Worm (Caenorhabditis elegans) whole organism, L1 larva: ENCODE measurements around the gene C07D10.1.
A peak's percentile ranks its signal among the peaks of the same experiment; 100 is the strongest.

Source experiments
- blmp-1 ChIP-seq: fragments of 150-350 bp; optimal IDR thresholded peaks from 2 replicates; lab custom pipeline; 2014; ENCODE audit warnings: missing biosample characterization, missing genetic modification characterization
- ceh-8 ChIP-seq: fragments of 200-800 bp; sonication (Bioruptor generic); optimal IDR thresholded peaks from 2 replicates; lab custom pipeline; 2018; ENCODE audit warnings: mild to moderate bottlenecking, missing genetic modification characterization, moderate library complexity, missing compliant biosample characterization
- ces-1 ChIP-seq: fragments of 150-350 bp; optimal IDR thresholded peaks from 2 replicates; lab custom pipeline; 2014; ENCODE audit warnings: missing biosample characterization, missing genetic modification reagents, missing genetic modification characterization
- dpl-1 ChIP-seq, 3 experiments: fragments of 150-350 bp in 2 of 3; sonication (generic microtip) in 1 of 3; optimal IDR thresholded peaks; 2 replicates each; lab custom pipeline; 2014 to 2017; ENCODE audit warnings: missing biosample characterization in 3 of 3, missing genetic modification characterization in 3 of 3, missing genetic modification reagents in 3 of 3
- lin-39 ChIP-seq: fragments of 150-350 bp; optimal IDR thresholded peaks from 2 replicates; lab custom pipeline; 2014; ENCODE audit warnings: missing biosample characterization, missing genetic modification reagents, missing genetic modification characterization
- nhr-237 ChIP-seq: fragments of 150-350 bp; optimal IDR thresholded peaks from 2 replicates; lab custom pipeline; 2014; ENCODE audit warnings: missing biosample characterization, missing genetic modification characterization
- nhr-77 ChIP-seq: fragments of 150-350 bp; optimal IDR thresholded peaks from 2 replicates; lab custom pipeline; 2014; ENCODE audit warnings: missing biosample characterization, missing genetic modification characterization
- skn-1 ChIP-seq: fragments of 150-350 bp; optimal IDR thresholded peaks from 2 replicates; lab custom pipeline; 2014; ENCODE audit warnings: missing biosample characterization, missing genetic modification characterization
- snpc-4 ChIP-seq: fragments of 150-350 bp; optimal IDR thresholded peaks from 2 replicates; lab custom pipeline; 2014; ENCODE audit warnings: missing biosample characterization, missing genetic modification characterization
- xbp-1 ChIP-seq: sonication (generic microtip); optimal IDR thresholded peaks from 2 replicates; lab custom pipeline; 2016; ENCODE audit warnings: missing genetic modification characterization, missing compliant biosample characterization
- ztf-11 ChIP-seq, 2 experiments: sonication (generic microtip); optimal IDR thresholded peaks; 2 replicates each; lab custom pipeline; 2016 to 2017; ENCODE audit warnings: missing genetic modification characterization in 2 of 2, missing biosample characterization in 1 of 2, missing compliant biosample characterization in 1 of 2
- ztf-4 ChIP-seq: fragments of 150-350 bp; optimal IDR thresholded peaks from 2 replicates; lab custom pipeline; 2014; ENCODE audit warnings: missing biosample characterization, missing genetic modification characterization

ce11 chrII:7392052-7392694 is 6.6 kb upstream of the C07D10.1 start:
- TF ChIP-seq xbp-1 (tag; lab: Kevin White, UChicago) (peak; percentile 53), ceh-8 (GFP tag; lab: Kevin White, UChicago) (no peak), blmp-1 (tag; lab: Kevin White, UChicago) (peak; percentile 57), ztf-11 (tag; optimal IDR thresholded peaks at IDR 0.05; lab: Kevin White, UChicago) (no peak), ces-1 (no peak), nhr-77 (tag; lab: Kevin White, UChicago) (no peak), skn-1 (peak; percentile 76), lin-39 (tag; lab: Kevin White, UChicago) (no peak), nhr-237 (peak; percentile 53), ztf-4 (tag; lab: Kevin White, UChicago) (no peak), snpc-4 (tag; lab: Kevin White, UChicago) (no peak), dpl-1 (GFP tag; optimal IDR thresholded peaks at IDR 0.05; lab: Kevin White, UChicago) (peak in 2 of 3 experiments; percentile 1 to 3)
